Fruit fly (Drosophila melanogaster) whole organism, wandering third instar larva: Measurements from ENCODE around the gene CG7560.

Experiments used
- Abd-B ChIP-seq: fragments of >200 bp; optimal IDR thresholded peaks from 2 replicates; lab custom pipeline; 2017; ENCODE audit warnings: missing biosample characterization, missing genetic modification characterization
- CG32264 ChIP-seq: fragments of 200-800 bp; sonication (Bioruptor generic); optimal IDR thresholded peaks from 2 replicates; lab custom pipeline; 2016; ENCODE audit warnings: missing biosample characterization, missing genetic modification characterization
- CG9705 ChIP-seq: fragments of 200-800 bp; sonication (Bioruptor generic); optimal IDR thresholded peaks from 2 replicates; lab custom pipeline; 2018; ENCODE audit warnings: missing biosample characterization, mild to moderate bottlenecking, missing genetic modification characterization
- CrebA ChIP-seq: fragments of 200-800 bp; sonication (Bioruptor generic); optimal IDR thresholded peaks from 2 replicates; lab custom pipeline; 2016; ENCODE audit warnings: missing biosample characterization, mild to moderate bottlenecking, missing genetic modification characterization, borderline replicate concordance
- Dfd ChIP-seq: fragments of >200 bp; optimal IDR thresholded peaks from 2 replicates; lab custom pipeline; 2017; ENCODE audit warnings: missing biosample characterization, missing genetic modification characterization
- Dif ChIP-seq: fragments of 200-275, 200-300 bp; sonication (Bioruptor generic); optimal IDR thresholded peaks from 2 replicates; lab custom pipeline; 2018; ENCODE audit warnings: missing biosample characterization, missing genetic modification characterization; ENCODE audit not compliant: partially characterized antibody
- GATAd ChIP-seq: sonication (Bioruptor generic); optimal IDR thresholded peaks from 2 replicates; lab custom pipeline; 2016; ENCODE audit warnings: missing biosample characterization, missing genetic modification characterization
- HLH106 ChIP-seq: fragments of 200-800 bp; optimal IDR thresholded peaks from 3 replicates; lab custom pipeline; 2019; ENCODE audit warnings: missing biosample characterization, mild to moderate bottlenecking, missing genetic modification characterization, moderate library complexity
- Hnf4 ChIP-seq: fragments of 200-800 bp; sonication (Bioruptor generic); optimal IDR thresholded peaks from 2 replicates; lab custom pipeline; 2016; ENCODE audit warnings: missing biosample characterization, mild to moderate bottlenecking, missing genetic modification characterization
- Hr78 ChIP-seq: fragments of >200 bp; optimal IDR thresholded peaks from 2 replicates; lab custom pipeline; 2017; ENCODE audit warnings: missing biosample characterization, missing genetic modification characterization
- Hr83 ChIP-seq: fragments of 200-300 bp; sonication (Bioruptor generic); optimal IDR thresholded peaks from 2 replicates; lab custom pipeline; 2016; ENCODE audit warnings: missing biosample characterization, mild to moderate bottlenecking, missing genetic modification characterization, moderate library complexity; ENCODE audit not compliant: poor library complexity, severe bottlenecking
- Jra ChIP-seq: sonication (Bioruptor generic); optimal IDR thresholded peaks from 2 replicates; lab custom pipeline; 2016; ENCODE audit warnings: missing biosample characterization, missing genetic modification characterization
- Mio ChIP-seq: sonication (Bioruptor generic); optimal IDR thresholded peaks from 2 replicates; lab custom pipeline; 2016; ENCODE audit warnings: missing biosample characterization, missing genetic modification characterization
- Myc ChIP-seq: fragments of >200 bp; optimal IDR thresholded peaks from 2 replicates; lab custom pipeline; 2017
- N ChIP-seq: fragments of >200 bp; optimal IDR thresholded peaks from 2 replicates; lab custom pipeline; 2018; ENCODE audit warnings: missing biosample characterization, missing external identifiers, missing genetic modification characterization
- OdsH ChIP-seq: fragments of 200-800 bp; sonication (Bioruptor generic); optimal IDR thresholded peaks from 2 replicates; lab custom pipeline; 2016; ENCODE audit warnings: missing biosample characterization, mild to moderate bottlenecking, missing genetic modification characterization
- Rel ChIP-seq, 2 experiments: fragments of 200-800 bp; sonication (Bioruptor generic) in 1 of 2; optimal IDR thresholded peaks; 2 replicates in 1 of 2; 3 replicates in 1 of 2; lab custom pipeline; 2016 to 2019; ENCODE audit warnings: mild to moderate bottlenecking in 2 of 2, missing biosample characterization in 2 of 2, missing genetic modification characterization in 2 of 2, moderate library complexity in 1 of 2
- Sp1 ChIP-seq: fragments of 200-800 bp; sonication (Bioruptor generic); optimal IDR thresholded peaks from 3 replicates; lab custom pipeline; 2019; ENCODE audit warnings: missing biosample characterization, mild to moderate bottlenecking, missing genetic modification characterization, moderate library complexity
- Vsx2 ChIP-seq: fragments of 200-300, 225-300 bp; sonication (Bioruptor generic); optimal IDR thresholded peaks from 2 replicates; lab custom pipeline; 2018; ENCODE audit warnings: missing biosample characterization, missing genetic modification characterization; ENCODE audit not compliant: partially characterized antibody
- br ChIP-seq: fragments of 200-800 bp; sonication (Bioruptor generic); optimal IDR thresholded peaks from 2 replicates; lab custom pipeline; 2016; ENCODE audit warnings: missing biosample characterization, missing genetic modification characterization
- brk ChIP-seq: fragments of 200-800 bp; sonication (Bioruptor generic); optimal IDR thresholded peaks from 2 replicates; lab custom pipeline; 2016; ENCODE audit warnings: missing biosample characterization, mild to moderate bottlenecking, missing genetic modification characterization
- dl ChIP-seq, 2 experiments: fragments of 175-275, 200-275 bp in 1 of 2; fragments of 200-275 bp in 1 of 2; sonication (Bioruptor generic); optimal IDR thresholded peaks; lab custom pipeline; 2018; ENCODE audit warnings: mild to moderate bottlenecking in 2 of 2, missing biosample characterization in 2 of 2, missing genetic modification characterization in 2 of 2, moderate library complexity in 2 of 2; ENCODE audit not compliant: partially characterized antibody in 2 of 2, insufficient read depth in 1 of 2
- dmrt93B ChIP-seq: fragments of 200-800 bp; sonication (Bioruptor generic); optimal IDR thresholded peaks from 2 replicates; lab custom pipeline; 2018; ENCODE audit warnings: missing biosample characterization, mild to moderate bottlenecking, missing genetic modification characterization
- dsf ChIP-seq: sonication (Bioruptor generic); optimal IDR thresholded peaks from 2 replicates; lab custom pipeline; 2016; ENCODE audit warnings: missing biosample characterization, missing genetic modification characterization, borderline replicate concordance
- ey ChIP-seq: fragments of 200-800 bp; sonication (Bioruptor generic); optimal IDR thresholded peaks from 2 replicates; lab custom pipeline; 2016; ENCODE audit warnings: missing biosample characterization, missing genetic modification characterization
- foxo ChIP-seq, 2 experiments: fragments of 200-800 bp; sonication (Bioruptor generic); optimal IDR thresholded peaks; 2 replicates in 1 of 2; 3 replicates in 1 of 2; lab custom pipeline; 2016 to 2017; ENCODE audit warnings: missing biosample characterization in 2 of 2, missing genetic modification characterization in 2 of 2
- fru ChIP-seq: fragments of 200-800 bp; sonication (Bioruptor generic); optimal IDR thresholded peaks from 3 replicates; lab custom pipeline; 2016; ENCODE audit warnings: missing biosample characterization, mild to moderate bottlenecking, missing genetic modification characterization
- h ChIP-seq: fragments of 200-800 bp; sonication (Bioruptor generic); optimal IDR thresholded peaks from 3 replicates; lab custom pipeline; 2016; ENCODE audit warnings: missing biosample characterization, mild to moderate bottlenecking, missing genetic modification characterization
- jim ChIP-seq: fragments of 175-275, 200-325 bp; sonication (Bioruptor generic); optimal IDR thresholded peaks from 2 replicates; lab custom pipeline; 2016; ENCODE audit warnings: missing biosample characterization, mild to moderate bottlenecking, missing genetic modification characterization
- lola ChIP-seq: fragments of >200 bp; optimal IDR thresholded peaks from 2 replicates; lab custom pipeline; 2017; ENCODE audit warnings: missing biosample characterization, missing genetic modification characterization
- pan ChIP-seq: fragments of >200 bp; optimal IDR thresholded peaks from 2 replicates; lab custom pipeline; 2017
- psq ChIP-seq: fragments of 200-800 bp; sonication (Bioruptor generic); optimal IDR thresholded peaks from 3 replicates; lab custom pipeline; 2017; ENCODE audit warnings: missing biosample characterization, mild to moderate bottlenecking, missing genetic modification characterization, moderate library complexity
- rgr ChIP-seq: fragments of 200-800 bp; sonication (Bioruptor generic); optimal IDR thresholded peaks from 3 replicates; lab custom pipeline; 2016; ENCODE audit warnings: missing biosample characterization, mild to moderate bottlenecking, missing genetic modification characterization
- sage ChIP-seq: fragments of 200-800 bp; sonication (Bioruptor generic); optimal IDR thresholded peaks from 2 replicates; lab custom pipeline; 2016; ENCODE audit warnings: missing biosample characterization, mild to moderate bottlenecking, missing genetic modification characterization
- sv ChIP-seq: fragments of 200-800 bp; sonication (Bioruptor generic); optimal IDR thresholded peaks from 3 replicates; lab custom pipeline; 2016; ENCODE audit warnings: missing biosample characterization, missing genetic modification characterization
- tai ChIP-seq: sonication (Bioruptor generic); optimal IDR thresholded peaks from 2 replicates; lab custom pipeline; 2016; ENCODE audit warnings: missing biosample characterization, missing genetic modification characterization
- usp ChIP-seq: fragments of >200 bp; optimal IDR thresholded peaks from 2 replicates; lab custom pipeline; 2017; ENCODE audit warnings: missing biosample characterization, missing genetic modification characterization
- woc ChIP-seq: sonication (Bioruptor generic); optimal IDR thresholded peaks from 2 replicates; lab custom pipeline; 2016; ENCODE audit warnings: missing biosample characterization, mild to moderate bottlenecking, missing genetic modification characterization

Gene CG7560

dm6 chr3L:11424858-11425257 lies at the start of gene CG7560:
TSS of gene CG7560 (plus strand) at chr3L:11425158.
- TF ChIP-seq sv (GFP tag; lab: Kevin White, UChicago) (no peak), fru (GFP tag; lab: Kevin White, UChicago) (no peak), woc (no peak), HLH106 (tag; lab: Kevin White, UChicago) (no peak), brk (GFP tag; lab: Kevin White, UChicago) (no peak), Dif (GFP tag; lab: Kevin White, UChicago) (no peak), usp (GFP tag; lab: Kevin White, UChicago) (no peak)

- TF ChIP-seq h (peak; percentile 61), Abd-B (no peak), psq (GFP tag; lab: Kevin White, UChicago) (peak; percentile 35), sv (GFP tag; lab: Kevin White, UChicago) (peak; percentile 15), Hnf4 (no peak), Hr83 (no peak), CrebA (GFP tag; lab: Kevin White, UChicago) (no peak), Vsx2 (no peak), dl (GFP tag; optimal IDR thresholded peaks at IDR 0.05; lab: Kevin White, UChicago; ENCODE audit: insufficient read depth in 1 of 2, partially characterized antibody in 2 of 2) (no peak), brk (GFP tag; lab: Kevin White, UChicago) (no peak), Jra (GFP tag; lab: Kevin White, UChicago) (no peak), Mio (GFP tag; lab: Kevin White, UChicago) (no peak), dsf (GFP tag; lab: Kevin White, UChicago) (no peak), N (GFP tag; lab: Kevin White, UChicago) (no peak), HLH106 (tag; lab: Kevin White, UChicago) (peak; percentile 49), Sp1 (GFP tag; lab: Kevin White, UChicago) (peak; percentile 51), pan (no peak), jim (GFP tag; lab: Kevin White, UChicago) (no peak), br (GFP tag; lab: Kevin White, UChicago) (peak; percentile 24), dmrt93B (GFP tag; lab: Kevin White, UChicago) (no peak), Myc (no peak), rgr (peak; percentile 37), Rel (GFP tag; optimal IDR thresholded peaks at IDR 0.05; lab: Kevin White, UChicago) (no peak), Rel (tag; optimal IDR thresholded peaks at IDR 0.05; lab: Kevin White, UChicago) (no peak), Hr78 (GFP tag; lab: Kevin White, UChicago) (no peak), woc (no peak), OdsH (GFP tag; lab: Kevin White, UChicago) (peak; percentile 36), sage (GFP tag; lab: Kevin White, UChicago) (no peak), GATAd (GFP tag; lab: Kevin White, UChicago) (no peak), Dif (GFP tag; lab: Kevin White, UChicago) (no peak), Dfd (no peak), tai (GFP tag; lab: Kevin White, UChicago) (no peak), fru (GFP tag; lab: Kevin White, UChicago) (peak; percentile 56), ey (GFP tag; lab: Kevin White, UChicago) (peak; percentile 38), CG9705 (GFP tag; lab: Kevin White, UChicago) (no peak), usp (GFP tag; lab: Kevin White, UChicago) (no peak), lola (GFP tag; lab: Kevin White, UChicago) (no peak), foxo (GFP tag; optimal IDR thresholded peaks at IDR 0.05; lab: Kevin White, UChicago) (peak in 1 of 2 experiments; percentile 53), CG32264 (GFP tag; lab: Kevin White, UChicago) (no peak)
Measured at dm6 chr3L:11375304-11375703, 49.7 kb upstream of the CG7560 start.
